Worm (Caenorhabditis elegans): ENCODE results near the gene F55H2.8.

Gene F55H2.8

ce11 chrIII:9542816-9543215, 29.1 kb downstream of the F55H2.8 start, which contains the start of gene eif-2Balpha:
eif-2Balpha (plus strand) TSS chrIII:9543119.
- peak; percentile 67 for TF ChIP-seq dpl-1 (GFP tag; optimal IDR thresholded peaks at IDR 0.05)
- TF ChIP-seq lin-38 (GFP tag; IDR thresholded peaks at IDR 0.05): peak; percentile 80
- no peak for TF ChIP-seq mdl-1 (tag; optimal IDR thresholded peaks at IDR 0.05)
- TF ChIP-seq hlh-30 (tag; optimal IDR thresholded peaks at IDR 0.05; ENCODE audit: insufficient read depth): peak; percentile 40
- TF ChIP-seq T20F7.1 (GFP tag; optimal IDR thresholded peaks at IDR 0.05): no peak
- TF ChIP-seq R02D3.7 (tag; optimal IDR thresholded peaks at IDR 0.05): no peak
- TF ChIP-seq ceh-28 (tag; optimal IDR thresholded peaks at IDR 0.05): no peak
- TF ChIP-seq arid-1 (GFP tag; conservative IDR thresholded peaks at IDR 0.05): no peak
- TF ChIP-seq unc-130 (GFP tag; optimal IDR thresholded peaks at IDR 0.05): no peak
- TF ChIP-seq Y75B8A.6 (GFP tag; IDR thresholded peaks at IDR 0.05): no peak
- no peak for TF ChIP-seq nhr-48 (tag; optimal IDR thresholded peaks at IDR 0.05)
- TF ChIP-seq dmd-6 (GFP tag; IDR thresholded peaks at IDR 0.05): no peak
- TF ChIP-seq daf-16 (GFP tag; optimal IDR thresholded peaks at IDR 0.05): no peak
- peak; percentile 16 for TF ChIP-seq daf-16 (tag; optimal IDR thresholded peaks at IDR 0.05)
- no peak for TF ChIP-seq ztf-7 (tag; optimal IDR thresholded peaks at IDR 0.05)
- TF ChIP-seq snpc-1.2 (GFP tag; IDR thresholded peaks at IDR 0.05): no peak
- TF ChIP-seq mep-1 (tag; optimal IDR thresholded peaks at IDR 0.05): peak; percentile 16
- TF ChIP-seq lin-39 (tag; optimal IDR thresholded peaks at IDR 0.05): no peak
- no peak for TF ChIP-seq attf-4 (tag; optimal IDR thresholded peaks at IDR 0.05)
- TF ChIP-seq pha-4 (GFP tag; IDR thresholded peaks at IDR 0.05): no peak
- TF ChIP-seq pha-4 (tag; optimal IDR thresholded peaks at IDR 0.05): no peak
- no peak for TF ChIP-seq D1046.2 (GFP tag; IDR thresholded peaks at IDR 0.05)
- TF ChIP-seq lsy-2 (tag; optimal IDR thresholded peaks at IDR 0.05): peak in 1 of 2 experiments; percentile 84
- TF ChIP-seq T26A8.4 (GFP tag; IDR thresholded peaks at IDR 0.05): no peak
- TF ChIP-seq aly-2 (tag; optimal IDR thresholded peaks at IDR 0.05): no peak
- TF ChIP-seq mes-2 (tag; optimal IDR thresholded peaks at IDR 0.05; ENCODE audit: poor library complexity, severe bottlenecking): no peak

- no peak for TF ChIP-seq lin-39 (tag; optimal IDR thresholded peaks at IDR 0.05)
- no peak for TF ChIP-seq ceh-32 (tag; optimal IDR thresholded peaks at IDR 0.05; ENCODE audit: poor library complexity)
These were observed 30.5 kb downstream of the F55H2.8 start, which contains the start of gene ZK1098.9 for ce11 chrIII:9544125-9544524. ZK1098.9 (plus strand) TSS chrIII:9544425.

- TF ChIP-seq dpl-1 (GFP tag; optimal IDR thresholded peaks at IDR 0.05) (no peak), ceh-62 (tag; optimal IDR thresholded peaks at IDR 0.05) (no peak), nhr-11 (tag; optimal IDR thresholded peaks at IDR 0.05) (no peak), pha-4 (GFP tag; IDR thresholded peaks at IDR 0.05) (no peak), pha-4 (tag; optimal IDR thresholded peaks at IDR 0.05) (no peak), zip-2 (tag; optimal IDR thresholded peaks at IDR 0.05) (no peak), lin-38 (GFP tag; IDR thresholded peaks at IDR 0.05) (no peak; the same call in 1 of the 2 replicates)
These were observed 31.2 kb downstream of the F55H2.8 start, which contains the start of gene ZK1098.12 for ce11 chrIII:9544820-9545219. ZK1098.12 (plus strand) TSS chrIII:9545120.

- TF ChIP-seq zip-11 (GFP tag; IDR thresholded peaks at IDR 0.05): no peak
- TF ChIP-seq nhr-25 (tag; optimal IDR thresholded peaks at IDR 0.05; ENCODE audit: borderline replicate concordance, insufficient read depth): peak; percentile 75
- no peak for TF ChIP-seq egl-27 (tag; optimal IDR thresholded peaks at IDR 0.05)
- peak; percentile 98 for TF ChIP-seq hlh-30 (tag; optimal IDR thresholded peaks at IDR 0.05; ENCODE audit: insufficient read depth)
- peak; percentile 30 for TF ChIP-seq pqm-1 (tag; optimal IDR thresholded peaks at IDR 0.05)
- TF ChIP-seq ceh-44 (GFP tag; IDR thresholded peaks at IDR 0.05): peak; percentile 36; the same call in 1 of the 2 replicates
- TF ChIP-seq dmd-8 (GFP tag; IDR thresholded peaks at IDR 0.05): no peak
- no peak for TF ChIP-seq nhr-111 (GFP tag; optimal IDR thresholded peaks at IDR 0.05)
- TF ChIP-seq nhr-77 (tag; optimal IDR thresholded peaks at IDR 0.05): peak; percentile 50
- TF ChIP-seq mxl-3 (GFP tag; optimal IDR thresholded peaks at IDR 0.05): peak; percentile 89
- peak in 1 of 2 experiments; percentile 64 for TF ChIP-seq unc-62 (GFP tag; optimal IDR thresholded peaks at IDR 0.05 in 1 of 2)
- TF ChIP-seq unc-62 (tag; optimal IDR thresholded peaks at IDR 0.05): no peak
- TF ChIP-seq dpl-1 (GFP tag; optimal IDR thresholded peaks at IDR 0.05): peak; percentile 76
- peak; percentile 59 for TF ChIP-seq lin-13 (GFP tag; optimal IDR thresholded peaks at IDR 0.05)
- peak; percentile 38 for TF ChIP-seq ztf-7 (tag; optimal IDR thresholded peaks at IDR 0.05)
- TF ChIP-seq Y48G9A.11 (GFP tag; IDR thresholded peaks at IDR 0.05): no peak
- peak; percentile 77 for TF ChIP-seq mxl-2 (GFP tag; conservative IDR thresholded peaks at IDR 0.05)
- TF ChIP-seq hlh-11 (tag; optimal IDR thresholded peaks at IDR 0.05): peak; percentile 90
- peak; percentile 70 for TF ChIP-seq nhr-6 (tag; optimal IDR thresholded peaks at IDR 0.05)
These were observed 32.5 kb downstream of the F55H2.8 start, which contains the start of gene unc-16 for ce11 chrIII:9546016-9546659. unc-16 (plus strand) TSS chrIII:9546258.
